Fruit fly (Drosophila melanogaster): Measurements from ENCODE around the gene PolG2.
A peak's percentile ranks its signal among the peaks of the same experiment; 100 is the strongest.

DNA sequence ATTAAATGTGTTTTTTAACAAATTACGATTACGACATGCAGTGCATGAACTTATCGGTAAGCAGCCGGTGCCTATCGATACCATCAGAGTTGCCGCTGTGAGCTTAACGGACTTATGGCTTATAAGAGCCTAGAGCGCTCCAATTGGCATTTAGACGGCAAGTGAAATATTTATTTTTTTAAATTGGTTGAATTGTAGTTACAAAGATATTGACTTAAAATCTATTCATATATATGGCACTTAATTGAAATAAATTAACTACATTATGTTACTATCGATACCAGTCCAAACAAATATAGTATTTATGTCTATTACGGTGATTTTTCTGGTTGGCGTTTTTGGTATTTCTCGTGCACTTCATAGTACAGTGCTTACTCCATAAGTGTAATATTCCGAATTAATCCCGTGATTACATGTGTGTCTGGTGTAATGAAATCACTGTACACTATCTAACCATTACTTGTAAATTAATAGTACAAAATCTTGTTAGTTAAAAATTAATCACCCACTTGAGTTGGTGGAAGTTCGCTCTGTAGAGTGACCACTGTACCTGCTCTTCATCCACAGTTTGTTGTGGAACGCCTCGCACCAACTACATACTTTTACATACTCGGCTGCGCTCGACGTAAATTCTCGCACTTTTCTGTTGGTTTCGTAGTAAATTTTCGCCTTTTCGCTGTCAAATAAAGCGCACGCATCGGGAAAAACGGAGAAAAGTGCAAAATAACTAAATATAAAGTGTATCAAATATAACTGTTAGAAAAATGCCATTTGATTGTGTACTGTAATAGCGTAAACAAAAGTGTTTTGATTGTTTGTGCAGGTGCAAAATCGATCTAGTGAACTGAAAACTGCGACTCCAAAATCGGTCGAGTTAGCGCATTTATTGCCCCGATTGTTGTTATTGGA, 2.4 kb upstream of the PolG2 start, which contains the start of the genes mRpS23 and CenG1A:
- TF ChIP-seq sv (GFP tag; optimal IDR thresholded peaks at IDR 0.05): peak; percentile 100
- no peak for TF ChIP-seq pan (optimal IDR thresholded peaks at IDR 0.05)
- TF ChIP-seq Hr83 (GFP tag; optimal IDR thresholded peaks at IDR 0.05; ENCODE audit: poor library complexity, severe bottlenecking): peak; percentile 100
- no peak for TF ChIP-seq dl (GFP tag; optimal IDR thresholded peaks at IDR 0.05; ENCODE audit: insufficient read depth in 1 of 2, partially characterized antibody in 2 of 2)
- TF ChIP-seq lola (GFP tag; optimal IDR thresholded peaks at IDR 0.05): no peak
- TF ChIP-seq h (GFP tag; optimal IDR thresholded peaks at IDR 0.05): peak; percentile 100
- no peak for TF ChIP-seq Vsx2 (GFP tag; optimal IDR thresholded peaks at IDR 0.05; ENCODE audit: partially characterized antibody)
- TF ChIP-seq usp (GFP tag; optimal IDR thresholded peaks at IDR 0.05): no peak
- TF ChIP-seq Mio (GFP tag; optimal IDR thresholded peaks at IDR 0.05): peak; percentile 97

Data from whole organism, wandering third instar larva.